Worm (Caenorhabditis elegans) whole organism, midembryonic: Measurements from ENCODE around the gene F15H10.12.

Experiments used
- flt-1 ChIP-seq: fragments of 200-800 bp; sonication (Bioruptor generic); IDR thresholded peaks from 2 replicates; pipeline ENCODE4 v1.3.6; 2022; ENCODE audit warnings: missing genetic modification characterization, missing compliant biosample characterization
- ztf-23 ChIP-seq: fragments of 200-800 bp; sonication (Bioruptor generic); IDR thresholded peaks from 2 replicates; pipeline ENCODE4 v1.3.6; 2022; ENCODE audit warnings: missing genetic modification reagents, missing genetic modification characterization, missing compliant biosample characterization
- ztf-29 ChIP-seq: fragments of 200-800 bp; sonication (Bioruptor generic); IDR thresholded peaks from 2 replicates; pipeline ENCODE4 v1.3.6; 2022; ENCODE audit warnings: missing genetic modification reagents, missing genetic modification characterization, missing compliant biosample characterization

ce11 chrV:10425098-10425497, 15.2 kb upstream of the F15H10.12 start, which contains the start of gene col-12:
- TF ChIP-seq flt-1 (no peak), ztf-29 (GFP tag; lab: Robert Waterston, UW) (no peak), ztf-23 (GFP tag; lab: Robert Waterston, UW) (no peak)
